Worm (Caenorhabditis elegans) whole organism, young adult: ENCODE measurements around the gene mlh-1.

Experiments used
- F49E8.2 ChIP-seq: sonication (generic microtip); optimal IDR thresholded peaks from 3 replicates; lab custom pipeline; 2017; ENCODE audit warnings: missing genetic modification characterization, mild to moderate bottlenecking, missing compliant biosample characterization, antibody characterized with exemption, moderate library complexity; ENCODE audit not compliant: insufficient read depth
- T07F8.4 ChIP-seq: sonication (generic microtip); optimal IDR thresholded peaks from 2 replicates; lab custom pipeline; 2016; ENCODE audit warnings: mild to moderate bottlenecking, missing genetic modification characterization, moderate library complexity, missing compliant biosample characterization
- ama-1 ChIP-seq, 3 experiments: fragments of 150-350 bp in 1 of 3; sonication (generic microtip) in 2 of 3; optimal IDR thresholded peaks; 2 replicates each; lab custom pipeline; 2014 to 2018; ENCODE audit warnings: missing biosample characterization in 2 of 3, missing genetic modification characterization in 2 of 3, missing genetic modification reagents in 2 of 3
- attf-3 ChIP-seq: fragments of 200-800 bp; sonication (Bioruptor generic); conservative IDR thresholded peaks from 2 replicates; pipeline ENCODE4 v1.3.6; 2022; ENCODE audit warnings: missing genetic modification reagents, missing genetic modification characterization, missing compliant biosample characterization
- die-1 ChIP-seq: sonication (generic microtip); optimal IDR thresholded peaks from 2 replicates; lab custom pipeline; 2016; ENCODE audit warnings: missing genotype, mild to moderate bottlenecking, missing genetic modification characterization, missing compliant biosample characterization
- ets-4 ChIP-seq: fragments of 200-800 bp; sonication (Bioruptor generic); optimal IDR thresholded peaks from 2 replicates; lab custom pipeline; 2018; ENCODE audit warnings: mild to moderate bottlenecking, missing genetic modification characterization, missing compliant biosample characterization
- him-1 ChIP-seq: sonication (generic microtip); optimal IDR thresholded peaks from 2 replicates; lab custom pipeline; 2016; ENCODE audit warnings: missing genotype, missing genetic modification reagents, missing genetic modification characterization, missing compliant biosample characterization
- madf-6 ChIP-seq: fragments of 200-800 bp; sonication (Bioruptor generic); IDR thresholded peaks from 2 replicates; pipeline ENCODE4 v1.3.6; 2022; ENCODE audit warnings: missing genetic modification reagents, missing genetic modification characterization, missing compliant biosample characterization
- nhr-179 ChIP-seq: sonication (generic microtip); optimal IDR thresholded peaks from 2 replicates; lab custom pipeline; 2016; ENCODE audit warnings: mild to moderate bottlenecking, missing genetic modification characterization, missing compliant biosample characterization
- ztf-25 ChIP-seq: fragments of 200-800 bp; sonication (Bioruptor generic); IDR thresholded peaks from 2 replicates; pipeline ENCODE4 v1.3.6; 2022; ENCODE audit warnings: missing genetic modification reagents, missing genetic modification characterization, missing compliant biosample characterization

DNA sequence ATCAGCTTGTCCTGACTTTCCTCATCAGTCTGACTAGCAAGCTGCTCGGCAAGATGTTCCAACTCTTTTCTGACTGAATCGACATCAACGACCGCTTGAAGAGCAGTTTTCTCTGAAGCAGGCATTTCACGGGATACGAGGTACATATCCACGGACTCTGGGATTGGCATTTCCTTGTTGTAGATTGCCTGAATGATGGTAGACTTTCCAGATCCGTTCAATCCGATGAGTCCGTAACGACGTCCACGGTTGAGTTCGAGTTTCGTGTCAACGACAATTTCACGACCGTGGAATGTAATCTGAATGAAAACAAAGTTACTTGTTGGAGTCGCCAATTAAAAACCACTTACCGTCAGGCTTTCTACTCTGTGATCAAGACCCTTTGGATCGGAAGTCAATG is 52.8 kb downstream of the mlh-1 start:
- TF ChIP-seq him-1 (tag; lab: Kevin White, UChicago) (no peak), madf-6 (GFP tag; lab: Robert Waterston, UW) (no peak), ztf-25 (GFP tag; lab: Robert Waterston, UW) (no peak), nhr-179 (tag; lab: Kevin White, UChicago) (no peak), T07F8.4 (no peak), attf-3 (GFP tag; lab: Robert Waterston, UW) (no peak), ama-1 (optimal IDR thresholded peaks at IDR 0.05; lab: Kevin White, UChicago) (no peak), ama-1 (GFP tag; optimal IDR thresholded peaks at IDR 0.05; lab: Kevin White, UChicago) (no peak), die-1 (tag; lab: Kevin White, UChicago) (no peak), F49E8.2 (tag; lab: Kevin White, UChicago) (no peak), ets-4 (GFP tag; lab: Kevin White, UChicago) (no peak)
